Fruit fly (Drosophila melanogaster) whole organism, embryonic: Measurements from ENCODE around the gene RpS8.

Experiments used
- Blimp-1 ChIP-seq: fragments of 200-800 bp; sonication (Bioruptor generic); optimal IDR thresholded peaks from 3 replicates; lab custom pipeline; 2018; ENCODE audit warnings: missing biosample characterization, missing genetic modification characterization, mild to moderate bottlenecking, moderate library complexity, missing genetic modification reagents
- CG10274 ChIP-seq: fragments of 200-800 bp; sonication (Bioruptor generic); optimal IDR thresholded peaks from 3 replicates; lab custom pipeline; 2017; ENCODE audit warnings: missing biosample characterization, mild to moderate bottlenecking, missing genetic modification characterization
- CG10321 ChIP-seq: fragments of 200-800 bp; sonication (Bioruptor generic); IDR thresholded peaks from 2 replicates; pipeline ENCODE4 v1.3.6; 2022; ENCODE audit warnings: missing biosample characterization, missing genetic modification characterization
- CG10462 ChIP-seq: fragments of 200-800 bp; sonication (Bioruptor generic); optimal IDR thresholded peaks from 2 replicates; lab custom pipeline; 2016; ENCODE audit warnings: missing biosample characterization, missing genetic modification characterization
- CG10565 ChIP-seq: fragments of 200-800 bp; sonication (Bioruptor generic); optimal IDR thresholded peaks from 3 replicates; lab custom pipeline; 2016; ENCODE audit warnings: missing biosample characterization, mild to moderate bottlenecking, missing genetic modification characterization
- CG11085 ChIP-seq: fragments of 200-800 bp; sonication (Bioruptor generic); IDR thresholded peaks from 2 replicates; pipeline ENCODE4 v1.3.6; 2022; ENCODE audit warnings: missing biosample characterization, missing genetic modification characterization
- CG1529 ChIP-seq: fragments of 200-800 bp; sonication (Bioruptor generic); optimal IDR thresholded peaks from 3 replicates; lab custom pipeline; 2018; ENCODE audit warnings: missing biosample characterization, missing genetic modification characterization
- CG1603 ChIP-seq: fragments of 200-800 bp; sonication (Bioruptor generic); optimal IDR thresholded peaks from 2 replicates; lab custom pipeline; 2019; ENCODE audit warnings: missing biosample characterization, mild to moderate bottlenecking, missing genetic modification characterization, moderate library complexity
- CG16779 ChIP-seq: fragments of 200-800 bp; sonication (Bioruptor generic); IDR thresholded peaks from 2 replicates; pipeline ENCODE4 v1.3.6; 2022; ENCODE audit warnings: missing biosample characterization, missing genetic modification characterization
- CG17359 ChIP-seq: fragments of 200-800 bp; sonication (Bioruptor generic); optimal IDR thresholded peaks from 3 replicates; lab custom pipeline; 2018; ENCODE audit warnings: missing biosample characterization, mild to moderate bottlenecking, missing genetic modification characterization, moderate library complexity
- CG17802 ChIP-seq: fragments of 200-800 bp; sonication (Bioruptor generic); optimal IDR thresholded peaks from 2 replicates; lab custom pipeline; 2018; ENCODE audit warnings: missing biosample characterization, mild to moderate bottlenecking, missing genetic modification characterization, moderate library complexity
- CG18262 ChIP-seq: fragments of 200-800 bp; optimal IDR thresholded peaks from 3 replicates; lab custom pipeline; 2019; ENCODE audit warnings: missing biosample characterization, mild to moderate bottlenecking, missing genetic modification characterization, moderate library complexity
- CG2129 ChIP-seq: fragments of 200-800 bp; sonication (Bioruptor generic); IDR thresholded peaks from 2 replicates; pipeline ENCODE4 v1.3.6; 2022; ENCODE audit warnings: missing biosample characterization, missing genetic modification characterization; ENCODE audit not compliant: partially characterized antibody
- CG3065 ChIP-seq: fragments of 200-800 bp; sonication (Bioruptor generic); optimal IDR thresholded peaks from 2 replicates; lab custom pipeline; 2016; ENCODE audit warnings: missing biosample characterization, missing genetic modification characterization
- CG31224 ChIP-seq: fragments of 200-800 bp; sonication (Bioruptor generic); IDR thresholded peaks from 2 replicates; pipeline ENCODE4 v1.3.6; 2022; ENCODE audit warnings: missing biosample characterization, missing genetic modification characterization
- CG31365 ChIP-seq: fragments of 200-800 bp; sonication (Bioruptor generic); optimal IDR thresholded peaks from 2 replicates; lab custom pipeline; 2018; ENCODE audit warnings: missing biosample characterization, mild to moderate bottlenecking, missing genetic modification characterization
- CG3281 ChIP-seq: fragments of 200-800 bp; sonication (Bioruptor generic); optimal IDR thresholded peaks from 3 replicates; lab custom pipeline; 2017; ENCODE audit warnings: missing biosample characterization, mild to moderate bottlenecking, missing genetic modification characterization
- CG33213 ChIP-seq: fragments of 200-800 bp; sonication (Bioruptor generic); optimal IDR thresholded peaks from 3 replicates; lab custom pipeline; 2016; ENCODE audit warnings: missing biosample characterization, missing genetic modification characterization
- CG3838 ChIP-seq: fragments of 200-800 bp; sonication (Bioruptor generic); optimal IDR thresholded peaks from 3 replicates; lab custom pipeline; 2016; ENCODE audit warnings: missing biosample characterization, missing genetic modification characterization
- CG42726 ChIP-seq: fragments of 200-800 bp; sonication (Bioruptor generic); IDR thresholded peaks from 2 replicates; pipeline ENCODE4 v1.3.6; 2022; ENCODE audit warnings: missing biosample characterization, missing genetic modification characterization; ENCODE audit not compliant: partially characterized antibody
- CG7928 ChIP-seq: fragments of 200-800 bp; sonication (Bioruptor generic); optimal IDR thresholded peaks from 2 replicates; lab custom pipeline; 2017; ENCODE audit warnings: missing biosample characterization, mild to moderate bottlenecking, missing genetic modification characterization
- CG9437 ChIP-seq: fragments of 200-800 bp; sonication (Bioruptor generic); optimal IDR thresholded peaks from 2 replicates; lab custom pipeline; 2018; ENCODE audit warnings: missing biosample characterization, mild to moderate bottlenecking, missing genetic modification characterization
- CTCF ChIP-seq: fragments of 200-800 bp; sonication (Bioruptor generic); optimal IDR thresholded peaks from 2 replicates; lab custom pipeline; 2017; ENCODE audit warnings: missing biosample characterization, mild to moderate bottlenecking, missing genetic modification characterization, moderate library complexity
- Dbx ChIP-seq: fragments of 200-800 bp; sonication (Bioruptor generic); IDR thresholded peaks from 3 replicates; pipeline ENCODE4 v1.3.6; 2022; ENCODE audit warnings: missing biosample characterization, missing genetic modification characterization
- Doc2 ChIP-seq: fragments of 200-800 bp; sonication (Bioruptor generic); IDR thresholded peaks from 2 replicates; pipeline ENCODE4 v1.3.6; 2022; ENCODE audit warnings: missing biosample characterization, missing genetic modification characterization
- ERR ChIP-seq: fragments of 200-800 bp; sonication (Bioruptor generic); optimal IDR thresholded peaks from 2 replicates; lab custom pipeline; 2016; ENCODE audit warnings: missing biosample characterization, missing genetic modification characterization
- Gsc ChIP-seq: fragments of 200-800 bp; sonication (Bioruptor generic); IDR thresholded peaks from 2 replicates; pipeline ENCODE4 v1.3.6; 2022; ENCODE audit warnings: missing biosample characterization, missing genetic modification characterization
- MTF-1 ChIP-seq: fragments of 200-800 bp; sonication (Bioruptor generic); optimal IDR thresholded peaks from 2 replicates; lab custom pipeline; 2018; ENCODE audit warnings: missing biosample characterization, mild to moderate bottlenecking, missing genetic modification characterization, borderline replicate concordance
- Mrtf ChIP-seq: fragments of 200-800 bp; sonication (Bioruptor generic); IDR thresholded peaks from 3 replicates; pipeline ENCODE4 v1.3.6; 2022; ENCODE audit warnings: missing biosample characterization, missing genetic modification characterization
- NfI ChIP-seq: fragments of 200-800 bp; sonication (Bioruptor generic); optimal IDR thresholded peaks from 3 replicates; lab custom pipeline; 2018; ENCODE audit warnings: missing biosample characterization, mild to moderate bottlenecking, missing genetic modification characterization, moderate library complexity
- aop ChIP-seq: fragments of 200-800 bp; sonication (Bioruptor generic); IDR thresholded peaks from 2 replicates; pipeline ENCODE4 v1.3.6; 2022; ENCODE audit warnings: missing biosample characterization, missing genetic modification characterization
- ato ChIP-seq: fragments of 200-800 bp; sonication (Bioruptor generic); IDR thresholded peaks from 2 replicates; pipeline ENCODE4 v1.3.6; 2022; ENCODE audit warnings: missing biosample characterization, missing genetic modification characterization; ENCODE audit not compliant: partially characterized antibody
- crp ChIP-seq, 2 experiments: fragments of 200-800 bp; sonication (Bioruptor generic); optimal IDR thresholded peaks; 2 replicates in 1 of 2; 3 replicates in 1 of 2; lab custom pipeline; 2017; ENCODE audit warnings: missing biosample characterization in 2 of 2, missing genetic modification characterization in 2 of 2, mild to moderate bottlenecking in 1 of 2, moderate library complexity in 1 of 2
- da ChIP-seq: fragments of 200-800 bp; sonication (Bioruptor generic); optimal IDR thresholded peaks from 2 replicates; lab custom pipeline; 2016; ENCODE audit warnings: missing biosample characterization, missing genetic modification characterization
- dati ChIP-seq: fragments of 200-800 bp; sonication (Bioruptor generic); IDR thresholded peaks from 2 replicates; pipeline ENCODE4 v1.3.6; 2022; ENCODE audit warnings: missing biosample characterization, missing genetic modification characterization
- fd3F ChIP-seq: fragments of 200-800 bp; sonication (Bioruptor generic); optimal IDR thresholded peaks from 2 replicates; lab custom pipeline; 2018; ENCODE audit warnings: missing biosample characterization, mild to moderate bottlenecking, missing genetic modification characterization, moderate library complexity
- fu2 ChIP-seq: fragments of 200-800 bp; sonication (Bioruptor generic); optimal IDR thresholded peaks from 2 replicates; lab custom pipeline; 2016; ENCODE audit warnings: missing biosample characterization, missing genetic modification characterization
- grau ChIP-seq: fragments of 200-800 bp; optimal IDR thresholded peaks from 3 replicates; lab custom pipeline; 2019; ENCODE audit warnings: missing biosample characterization, mild to moderate bottlenecking, missing genetic modification characterization, moderate library complexity
- grn ChIP-seq: fragments of 200-800 bp; sonication (Bioruptor generic); optimal IDR thresholded peaks from 3 replicates; lab custom pipeline; 2017; ENCODE audit warnings: missing biosample characterization, missing genetic modification characterization
- lab ChIP-seq: fragments of 200-800 bp; sonication (Bioruptor generic); optimal IDR thresholded peaks from 3 replicates; lab custom pipeline; 2017; ENCODE audit warnings: missing biosample characterization, missing genetic modification characterization, mild to moderate bottlenecking, moderate library complexity, missing genetic modification reagents
- mirr ChIP-seq: fragments of 200-800 bp; sonication (Bioruptor generic); optimal IDR thresholded peaks from 3 replicates; lab custom pipeline; 2018; ENCODE audit warnings: missing biosample characterization, mild to moderate bottlenecking, missing genetic modification characterization
- pnt ChIP-seq: fragments of 200-800 bp; sonication (Bioruptor generic); optimal IDR thresholded peaks from 3 replicates; lab custom pipeline; 2016; ENCODE audit warnings: missing biosample characterization, missing genetic modification characterization
- so ChIP-seq: fragments of 200-800 bp; sonication (Bioruptor generic); IDR thresholded peaks from 3 replicates; pipeline ENCODE4 v1.3.6; 2022; ENCODE audit warnings: missing biosample characterization, missing genetic modification characterization
- sr ChIP-seq: fragments of 200-800 bp; sonication (Bioruptor generic); IDR thresholded peaks from 3 replicates; pipeline ENCODE4 v1.3.6; 2022; ENCODE audit warnings: missing biosample characterization, missing genetic modification characterization
- twi ChIP-seq: fragments of 200-800 bp; optimal IDR thresholded peaks from 2 replicates; lab custom pipeline; 2019; ENCODE audit warnings: missing biosample characterization, mild to moderate bottlenecking, missing genetic modification characterization, moderate library complexity

RpS8 gene

dm6 chr3R:29894393-29894792, 33.0 kb downstream of the RpS8 start (continued):
- TF ChIP-seq CG1529 (peak; percentile 23), CG42726 (GFP tag; lab: Robert Waterston, UW) (no peak), dati (GFP tag; lab: Robert Waterston, UW) (no peak), CG31224 (GFP tag; lab: Robert Waterston, UW) (peak; percentile 59; the same call in 1 of the 2 replicates), CG33213 (GFP tag; lab: Kevin White, UChicago) (peak; percentile 11), twi (tag; lab: Kevin White, UChicago) (peak; percentile 20), crp (GFP tag; optimal IDR thresholded peaks at IDR 0.05; lab: Kevin White, UChicago) (no peak), MTF-1 (GFP tag; lab: Kevin White, UChicago) (no peak), CG18262 (tag; lab: Kevin White, UChicago) (peak; percentile 67), so (GFP tag; lab: Robert Waterston, UW) (peak; percentile 72), CG7928 (GFP tag; lab: Kevin White, UChicago) (no peak), CG10274 (GFP tag; lab: Kevin White, UChicago) (peak; percentile 40), ato (GFP tag; lab: Robert Waterston, UW) (no peak), CG3065 (GFP tag; lab: Kevin White, UChicago) (no peak), Doc2 (no peak), grn (no peak), CG1603 (peak; percentile 52), CG9437 (GFP tag; lab: Kevin White, UChicago) (no peak), ERR (no peak), da (no peak), fu2 (GFP tag; lab: Kevin White, UChicago) (no peak), grau (peak; percentile 79), CTCF (GFP tag; lab: Kevin White, UChicago) (no peak), CG10462 (GFP tag; lab: Kevin White, UChicago) (no peak), CG3281 (peak; percentile 77), CG17359 (tag; lab: Kevin White, UChicago) (peak; percentile 61), mirr (peak; percentile 14), CG10321 (GFP tag; lab: Robert Waterston, UW) (no peak; the same call in 1 of the 2 replicates), CG16779 (GFP tag; lab: Robert Waterston, UW) (no peak), Mrtf (GFP tag; lab: Robert Waterston, UW) (peak; percentile 45; the same call in 1 of the 3 replicates), CG11085 (GFP tag; lab: Robert Waterston, UW) (no peak), aop (GFP tag; lab: Robert Waterston, UW) (no peak), Gsc (GFP tag; lab: Robert Waterston, UW) (no peak), pnt (GFP tag; lab: Kevin White, UChicago) (peak; percentile 32), NfI (GFP tag; lab: Kevin White, UChicago) (peak; percentile 55), CG10565 (GFP tag; lab: Kevin White, UChicago) (no peak), lab (GFP tag; lab: Kevin White, UChicago) (peak; percentile 69), Blimp-1 (GFP tag; lab: Kevin White, UChicago) (peak; percentile 36), CG3838 (GFP tag; lab: Kevin White, UChicago) (no peak), Dbx (GFP tag; lab: Robert Waterston, UW) (peak; percentile 71), CG2129 (GFP tag; lab: Robert Waterston, UW) (no peak), CG17802 (tag; lab: Kevin White, UChicago) (no peak), fd3F (peak; percentile 63), sr (GFP tag; lab: Robert Waterston, UW) (peak; percentile 3; the same call in 1 of the 3 replicates), CG31365 (tag; lab: Kevin White, UChicago) (peak; percentile 9)
